Fruit fly (Drosophila melanogaster): ENCODE measurements around the gene Ccdc56.

Ccdc56 gene

dm6 chr3L:11708633-11709116 is at the start of gene Ccdc56, which contains the start of gene mtTFB1 (continued):
- no peak for TF ChIP-seq E2f1 (GFP tag; IDR thresholded peaks at IDR 0.05)
- peak; percentile 31 for TF ChIP-seq CG7839 (tag; optimal IDR thresholded peaks at IDR 0.05)
- no peak for TF ChIP-seq fd64A (GFP tag; optimal IDR thresholded peaks at IDR 0.05)
- peak; percentile 60 for TF ChIP-seq CG17186 (GFP tag; optimal IDR thresholded peaks at IDR 0.05)
- no peak for TF ChIP-seq CG9215 (GFP tag; IDR thresholded peaks at IDR 0.05)
- TF ChIP-seq CG4730 (GFP tag; IDR thresholded peaks at IDR 0.05): no peak
- no peak for TF ChIP-seq slou (GFP tag; optimal IDR thresholded peaks at IDR 0.05)
- no peak for TF ChIP-seq chn (GFP tag; optimal IDR thresholded peaks at IDR 0.05)
- no peak for TF ChIP-seq pita (GFP tag; optimal IDR thresholded peaks at IDR 0.05)
- TF ChIP-seq zfh2 (GFP tag; optimal IDR thresholded peaks at IDR 0.05): no peak
- no peak for TF ChIP-seq prd (optimal IDR thresholded peaks at IDR 0.05)
- no peak for TF ChIP-seq prd (GFP tag; IDR thresholded peaks at IDR 0.05)
- TF ChIP-seq YL-1 (GFP tag; optimal IDR thresholded peaks at IDR 0.05): no peak
- TF ChIP-seq CG17829 (tag; optimal IDR thresholded peaks at IDR 0.05): peak; percentile 17
- TF ChIP-seq al (GFP tag; IDR thresholded peaks at IDR 0.05): no peak
- TF ChIP-seq CG18599 (GFP tag; optimal IDR thresholded peaks at IDR 0.05): no peak
- TF ChIP-seq eve (GFP tag; optimal IDR thresholded peaks at IDR 0.05): no peak
- no peak for TF ChIP-seq CG9817 (tag; optimal IDR thresholded peaks at IDR 0.05)
- TF ChIP-seq CG17359 (tag; optimal IDR thresholded peaks at IDR 0.05): no peak
- no peak for TF ChIP-seq CG12219 (GFP tag; optimal IDR thresholded peaks at IDR 0.05)
- TF ChIP-seq dm (GFP tag; optimal IDR thresholded peaks at IDR 0.05): peak; percentile 2
- no peak for TF ChIP-seq Doc3 (GFP tag; IDR thresholded peaks at IDR 0.05; ENCODE audit: partially characterized antibody)
- TF ChIP-seq CG7556 (GFP tag; optimal IDR thresholded peaks at IDR 0.05): no peak
- TF ChIP-seq CG18476 (GFP tag; optimal IDR thresholded peaks at IDR 0.05): no peak
- TF ChIP-seq Rx (GFP tag; IDR thresholded peaks at IDR 0.05): no peak
- no peak for TF ChIP-seq Hey (tag; optimal IDR thresholded peaks at IDR 0.05)
- TF ChIP-seq CG2889 (GFP tag; IDR thresholded peaks at IDR 0.05): no peak
- TF ChIP-seq klu (GFP tag; IDR thresholded peaks at IDR 0.05): no peak
- peak; percentile 14 for TF ChIP-seq CoRest (tag; optimal IDR thresholded peaks at IDR 0.05)
- TF ChIP-seq nmo (GFP tag; optimal IDR thresholded peaks at IDR 0.05): peak; percentile 29
- no peak for TF ChIP-seq Hr51 (GFP tag; optimal IDR thresholded peaks at IDR 0.05)
- TF ChIP-seq trem (tag; optimal IDR thresholded peaks at IDR 0.05): peak; percentile 52
- no peak for TF ChIP-seq CG6813 (GFP tag; optimal IDR thresholded peaks at IDR 0.05)
- no peak for TF ChIP-seq CG31388 (GFP tag; optimal IDR thresholded peaks at IDR 0.05)
- TF ChIP-seq btn (GFP tag; optimal IDR thresholded peaks at IDR 0.05): no peak
- TF ChIP-seq wor (GFP tag; IDR thresholded peaks at IDR 0.05): no peak
- TF ChIP-seq crp (GFP tag; optimal IDR thresholded peaks at IDR 0.05): no peak
- TF ChIP-seq pros (GFP tag; optimal IDR thresholded peaks at IDR 0.05): no peak
- TF ChIP-seq CG2116 (GFP tag; optimal IDR thresholded peaks at IDR 0.05): peak; percentile 32
- peak; percentile 22; the same call in 1 of the 2 replicates for TF ChIP-seq ato (GFP tag; IDR thresholded peaks at IDR 0.05; ENCODE audit: partially characterized antibody)
- no peak for TF ChIP-seq nerfin-1 (tag; optimal IDR thresholded peaks at IDR 0.05)
- peak; percentile 29 for TF ChIP-seq Hmr (GFP tag; optimal IDR thresholded peaks at IDR 0.05)
- no peak for TF ChIP-seq CG1602 (GFP tag; optimal IDR thresholded peaks at IDR 0.05)
- TF ChIP-seq Ets97D (GFP tag; optimal IDR thresholded peaks at IDR 0.05): peak; percentile 56
- no peak for TF ChIP-seq B-H2 (GFP tag; optimal IDR thresholded peaks at IDR 0.05)
- peak; percentile 29 for TF ChIP-seq CG12391 (tag; optimal IDR thresholded peaks at IDR 0.05)
- peak; percentile 6 for TF ChIP-seq phol (tag; optimal IDR thresholded peaks at IDR 0.05)
- peak; percentile 37 for TF ChIP-seq ems (GFP tag; optimal IDR thresholded peaks at IDR 0.05)
- TF ChIP-seq Asciz (GFP tag; optimal IDR thresholded peaks at IDR 0.05): no peak
- TF ChIP-seq CG11504 (tag; optimal IDR thresholded peaks at IDR 0.05): peak; percentile 36

All from whole organism, embryonic.